Worm (Caenorhabditis elegans): ENCODE results near the gene R11D1.3.

R11D1.3 gene

DNA sequence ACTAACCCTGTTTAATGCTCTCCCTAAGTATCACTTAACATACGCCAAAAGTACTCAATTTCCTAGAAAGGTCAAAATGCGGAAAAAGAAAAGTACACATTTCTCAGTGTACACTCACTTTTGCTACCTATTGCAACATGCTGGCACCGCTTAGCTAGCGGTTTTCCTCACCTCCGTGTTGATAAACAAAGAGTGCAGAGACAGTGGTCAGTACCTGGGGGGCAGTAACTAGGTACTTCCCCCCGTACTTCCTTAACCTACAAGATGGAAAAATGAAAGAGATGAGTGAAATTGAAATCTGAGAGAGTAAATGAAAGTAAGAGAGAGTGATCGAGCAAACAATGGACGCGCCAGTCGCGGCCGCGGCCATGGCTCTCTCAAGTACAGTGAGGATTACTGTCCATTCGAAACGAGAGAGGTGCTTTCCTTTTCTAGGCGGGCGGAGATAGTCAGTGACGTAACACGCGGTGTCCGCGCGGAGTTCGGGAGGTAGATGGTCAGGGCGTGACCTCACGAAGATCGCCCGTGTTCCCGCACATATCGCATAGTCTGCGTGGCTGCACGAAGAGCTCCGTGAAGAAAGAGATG, 24.4 kb upstream of the R11D1.3 start, which contains the start of gene cky-1:
Gene cky-1, plus strand, starts transcription at position 538 of the 588 bp plus-strand sequence.
- TF ChIP-seq ama-1 (optimal IDR thresholded peaks at IDR 0.05) (no peak), pha-4 (tag; optimal IDR thresholded peaks at IDR 0.05) (peak; percentile 19)

DNA sequence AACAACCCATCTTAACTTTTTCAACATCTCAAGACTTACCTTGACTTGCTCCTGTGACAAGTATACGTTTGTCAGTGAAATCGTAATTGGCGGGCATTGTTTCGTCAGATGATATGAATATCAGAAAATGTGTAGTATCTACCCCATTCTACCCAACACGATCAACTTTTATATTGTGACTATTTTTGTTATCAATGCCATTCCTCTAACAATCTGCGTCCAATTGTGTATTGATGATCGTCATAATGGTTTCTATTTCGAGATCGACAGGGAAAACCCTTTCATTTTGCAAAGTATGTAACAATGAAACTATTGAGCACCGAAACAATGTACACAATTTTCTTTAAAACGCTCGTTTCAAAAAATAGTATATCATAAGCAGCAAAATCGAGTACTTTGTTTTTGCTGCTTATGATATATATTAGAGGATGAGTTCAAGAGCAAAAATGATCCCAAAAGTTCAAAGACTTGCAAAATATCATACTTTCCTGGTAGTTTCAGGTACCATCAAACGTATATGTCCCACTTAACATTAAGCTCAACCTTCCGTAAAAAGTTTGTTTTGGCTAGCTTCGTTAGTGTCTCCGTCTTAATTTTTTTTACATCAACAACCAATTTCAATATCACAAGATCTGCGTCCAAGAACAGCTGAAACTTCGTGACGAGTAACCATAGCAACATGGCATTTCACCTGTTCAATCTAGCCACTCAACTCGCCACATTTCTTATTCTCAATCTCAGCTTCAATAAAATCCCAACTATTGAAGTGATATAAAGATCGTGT, 21.8 kb upstream of the R11D1.3 start, which contains the start of the genes dhs-21 and xbx-9:
Gene dhs-21, minus strand, starts transcription at position 181 of the 784 bp plus-strand sequence.
Gene xbx-9, plus strand, starts transcription at position 734 of the 784 bp plus-strand sequence.
- TF ChIP-seq nhr-25 (tag; optimal IDR thresholded peaks at IDR 0.05) = no peak
- TF ChIP-seq lsy-12 (tag; optimal IDR thresholded peaks at IDR 0.05) = no peak
- TF ChIP-seq lin-39 (tag; optimal IDR thresholded peaks at IDR 0.05) = no peak
- no peak for TF ChIP-seq mdl-1 (tag; optimal IDR thresholded peaks at IDR 0.05)
- TF ChIP-seq ztf-4 (tag; optimal IDR thresholded peaks at IDR 0.05) = no peak
- TF ChIP-seq R02D3.7 (tag; optimal IDR thresholded peaks at IDR 0.05) = no peak
- TF ChIP-seq ama-1 (optimal IDR thresholded peaks at IDR 0.05) = no peak
- no peak for TF ChIP-seq sea-2 (GFP tag; optimal IDR thresholded peaks at IDR 0.05)
- peak; percentile 86 for TF ChIP-seq pqm-1 (tag; optimal IDR thresholded peaks at IDR 0.05)
- no peak for TF ChIP-seq nhr-67 (tag; optimal IDR thresholded peaks at IDR 0.05)
- no peak for TF ChIP-seq skn-1 (tag; optimal IDR thresholded peaks at IDR 0.05)
- TF ChIP-seq nhr-28 (tag; optimal IDR thresholded peaks at IDR 0.05) = no peak
- no peak for TF ChIP-seq tbx-2 (tag; optimal IDR thresholded peaks at IDR 0.05)
- TF ChIP-seq nhr-23 (tag; optimal IDR thresholded peaks at IDR 0.05) = no peak
- no peak for TF ChIP-seq ceh-82 (tag; optimal IDR thresholded peaks at IDR 0.05)
- TF ChIP-seq unc-62 (GFP tag; optimal IDR thresholded peaks at IDR 0.05) = no peak
- no peak for TF ChIP-seq nhr-43 (tag; optimal IDR thresholded peaks at IDR 0.05; ENCODE audit: poor library complexity, severe bottlenecking)
- peak in 1 of 3 experiments; percentile 26 for TF ChIP-seq elt-3 (tag; optimal IDR thresholded peaks at IDR 0.05)
- no peak for TF ChIP-seq ceh-9 (tag; optimal IDR thresholded peaks at IDR 0.05)
- TF ChIP-seq jun-1 (tag; optimal IDR thresholded peaks at IDR 0.05) = peak; percentile 54
- no peak for TF ChIP-seq nhr-237 (tag; optimal IDR thresholded peaks at IDR 0.05)
- peak; percentile 79 for TF ChIP-seq elt-2 (tag; optimal IDR thresholded peaks at IDR 0.05)
- TF ChIP-seq pha-4 (tag; optimal IDR thresholded peaks at IDR 0.05) = peak; percentile 12
- no peak for TF ChIP-seq egl-27 (tag; optimal IDR thresholded peaks at IDR 0.05)
- TF ChIP-seq nhr-76 (tag; optimal IDR thresholded peaks at IDR 0.05) = no peak
- TF ChIP-seq egl-5 (tag; optimal IDR thresholded peaks at IDR 0.05) = no peak
- TF ChIP-seq ceh-16 (tag; optimal IDR thresholded peaks at IDR 0.05) = no peak
- TF ChIP-seq zag-1 (tag; optimal IDR thresholded peaks at IDR 0.05) = no peak

DNA sequence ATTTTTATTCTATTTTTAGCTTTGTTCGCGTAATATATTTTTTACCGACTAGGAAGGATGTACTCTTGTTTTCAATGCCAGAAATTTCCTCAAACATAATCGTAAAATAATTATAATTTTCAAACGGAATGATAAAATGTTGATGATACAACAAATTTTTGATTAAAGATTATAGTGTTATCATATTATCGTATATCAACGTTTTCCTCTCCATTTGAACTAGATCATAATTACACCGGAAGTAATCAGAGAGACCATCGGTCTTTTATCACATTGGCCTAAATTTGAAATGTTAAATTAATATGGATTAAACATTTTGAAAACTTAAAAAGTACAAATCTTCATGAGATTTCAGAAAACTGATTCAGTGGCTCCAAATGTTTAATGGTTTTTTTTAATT, 20.8 kb upstream of the R11D1.3 start:
- TF ChIP-seq pqm-1 (tag; optimal IDR thresholded peaks at IDR 0.05) (peak; percentile 77), elt-2 (tag; optimal IDR thresholded peaks at IDR 0.05) (peak; percentile 87), ceh-16 (tag; optimal IDR thresholded peaks at IDR 0.05) (no peak), pha-4 (tag; optimal IDR thresholded peaks at IDR 0.05) (peak; percentile 23), snpc-4 (tag; optimal IDR thresholded peaks at IDR 0.05) (no peak), eor-1 (tag; optimal IDR thresholded peaks at IDR 0.05) (no peak)

DNA sequence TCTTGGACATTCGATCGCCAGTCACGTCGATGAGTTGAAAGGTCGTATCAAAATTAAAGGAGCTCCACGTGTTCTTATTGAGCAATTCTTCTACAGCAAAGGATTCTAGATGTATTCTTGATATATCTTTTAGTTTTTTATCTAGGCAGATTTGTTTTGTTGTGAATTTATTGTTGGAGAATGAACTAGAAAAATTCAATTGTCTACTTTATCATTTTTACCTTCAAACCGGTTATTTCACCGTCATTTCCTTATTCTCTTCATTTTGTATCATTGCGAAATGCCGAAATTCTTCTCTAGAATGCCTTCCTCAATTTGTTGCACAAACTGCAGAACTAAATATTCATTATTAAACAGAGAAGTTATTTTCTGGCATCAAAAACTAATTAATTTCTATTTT, 17.3 kb upstream of the R11D1.3 start, which contains the start of gene R11D1.10:
Gene R11D1.10, plus strand, starts transcription at position 301 of the 400 bp plus-strand sequence.
- TF ChIP-seq ztf-4 (tag; optimal IDR thresholded peaks at IDR 0.05) = no peak

DNA sequence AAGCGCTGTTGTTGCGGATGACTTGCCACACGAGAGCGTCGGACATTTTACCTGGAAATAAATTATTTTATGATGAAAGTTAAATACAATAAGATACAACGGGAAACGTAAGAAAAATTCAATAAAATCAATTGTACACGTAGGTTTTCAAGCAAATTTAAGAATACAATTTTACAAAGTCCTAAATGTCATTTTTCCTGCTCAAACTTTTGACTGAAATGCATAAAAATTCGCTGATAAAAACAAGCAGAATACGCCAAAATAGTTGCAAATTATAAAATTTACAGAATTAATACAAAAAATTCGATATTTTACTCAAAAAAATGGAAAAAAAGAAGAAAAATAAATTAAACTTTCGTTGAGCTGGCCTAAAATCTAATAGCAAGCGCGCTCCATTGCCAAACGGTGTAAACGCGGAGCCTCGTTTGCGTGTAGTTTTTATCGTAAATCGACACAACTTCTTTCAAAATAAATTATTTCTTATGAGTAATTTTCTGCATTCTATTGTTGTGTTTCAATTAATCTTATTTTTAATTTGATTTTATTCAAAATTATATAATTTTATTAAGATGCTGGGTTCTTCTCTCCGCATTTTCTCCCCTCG, 16.3 kb upstream of the R11D1.3 start, which contains the start of the genes rpl-28 and mrpl-49:
Gene rpl-28, minus strand, starts transcription at position 51 of the 604 bp plus-strand sequence.
Gene mrpl-49, plus strand, starts transcription at position 570 of the 604 bp plus-strand sequence.
- peak; percentile 24 for TF ChIP-seq nhr-43 (tag; optimal IDR thresholded peaks at IDR 0.05; ENCODE audit: poor library complexity, severe bottlenecking)
- TF ChIP-seq fkh-10 (GFP tag; optimal IDR thresholded peaks at IDR 0.05) = peak; percentile 49
- peak; percentile 99 for TF ChIP-seq lin-15B (tag; optimal IDR thresholded peaks at IDR 0.05)
- peak; percentile 91 for TF ChIP-seq snpc-4 (tag; optimal IDR thresholded peaks at IDR 0.05)
- TF ChIP-seq ztf-11 (tag; optimal IDR thresholded peaks at IDR 0.05) = no peak
- TF ChIP-seq R02D3.7 (tag; optimal IDR thresholded peaks at IDR 0.05) = peak; percentile 95
- TF ChIP-seq jun-1 (tag; optimal IDR thresholded peaks at IDR 0.05) = peak; percentile 38
- TF ChIP-seq zag-1 (tag; optimal IDR thresholded peaks at IDR 0.05) = no peak
- TF ChIP-seq nfya-1 (tag; optimal IDR thresholded peaks at IDR 0.05; ENCODE audit: insufficient read depth) = peak; percentile 89
- TF ChIP-seq nhr-12 (tag; optimal IDR thresholded peaks at IDR 0.05) = no peak
- TF ChIP-seq lsy-12 (tag; optimal IDR thresholded peaks at IDR 0.05) = peak; percentile 30
- TF ChIP-seq elt-2 (tag; optimal IDR thresholded peaks at IDR 0.05) = peak; percentile 72
- peak; percentile 79 for TF ChIP-seq lin-39 (tag; optimal IDR thresholded peaks at IDR 0.05)
- peak; percentile 4 for TF ChIP-seq ama-1 (optimal IDR thresholded peaks at IDR 0.05)
- TF ChIP-seq nhr-67 (tag; optimal IDR thresholded peaks at IDR 0.05) = no peak
- TF ChIP-seq mml-1 (tag; optimal IDR thresholded peaks at IDR 0.05) = no peak
- no peak for TF ChIP-seq ceh-28 (tag; optimal IDR thresholded peaks at IDR 0.05)
- peak; percentile 93 for TF ChIP-seq nhr-23 (tag; optimal IDR thresholded peaks at IDR 0.05)
- peak; percentile 48 for TF ChIP-seq nhr-11 (tag; optimal IDR thresholded peaks at IDR 0.05)
- no peak for TF ChIP-seq nhr-237 (tag; optimal IDR thresholded peaks at IDR 0.05)
- TF ChIP-seq pqm-1 (tag; optimal IDR thresholded peaks at IDR 0.05) = peak; percentile 68
- TF ChIP-seq fos-1 (tag; optimal IDR thresholded peaks at IDR 0.05) = no peak
- peak; percentile 95 for TF ChIP-seq egl-5 (tag; optimal IDR thresholded peaks at IDR 0.05)
- TF ChIP-seq nhr-25 (tag; optimal IDR thresholded peaks at IDR 0.05) = peak; percentile 90
- peak; percentile 42 for TF ChIP-seq skn-1 (tag; optimal IDR thresholded peaks at IDR 0.05)
